Worm (Caenorhabditis elegans) whole organism, L4 larva: Measurements from ENCODE around the gene flp-24.

ENCODE experiments used
- F10B5.3 ChIP-seq: sonication (generic microtip); optimal IDR thresholded peaks from 2 replicates; lab custom pipeline; 2016; ENCODE audit warnings: mild to moderate bottlenecking, missing genetic modification characterization, missing compliant biosample characterization
- F37D6.2 ChIP-seq: sonication (generic microtip); optimal IDR thresholded peaks from 2 replicates; lab custom pipeline; 2016; ENCODE audit warnings: mild to moderate bottlenecking, missing genetic modification characterization, missing compliant biosample characterization
- F49E8.2 ChIP-seq: sonication (generic microtip); optimal IDR thresholded peaks from 2 replicates; lab custom pipeline; 2016; ENCODE audit warnings: missing compliant biosample characterization, mild to moderate bottlenecking, missing genetic modification characterization, borderline replicate concordance
- Y105C5A.15 ChIP-seq: fragments of 200-800 bp; sonication (Bioruptor generic); IDR thresholded peaks from 2 replicates; pipeline ENCODE4 v1.3.6; 2022; ENCODE audit warnings: missing genetic modification characterization, missing compliant biosample characterization
- ZK337.2 ChIP-seq: fragments of 200-800 bp; sonication (Bioruptor generic); IDR thresholded peaks from 2 replicates; pipeline ENCODE4 v1.3.6; 2022; ENCODE audit warnings: missing genetic modification reagents, missing genetic modification characterization, missing compliant biosample characterization
- ZK546.5 ChIP-seq, 2 experiments: sonication (generic microtip); optimal IDR thresholded peaks; 2 replicates each; lab custom pipeline; 2017; ENCODE audit warnings: missing biosample characterization in 2 of 2, missing genetic modification characterization in 2 of 2
- aha-1 ChIP-seq: fragments of 150-350 bp; peaks from one replicate; lab custom pipeline; 2014; ENCODE audit warnings: missing biosample characterization, missing genetic modification characterization
- ceh-20 ChIP-seq: fragments of 200-800 bp; sonication (Bioruptor generic); IDR thresholded peaks from 2 replicates; pipeline ENCODE4 v1.3.6; 2022; ENCODE audit warnings: missing genetic modification reagents, missing genetic modification characterization, missing compliant biosample characterization
- ceh-44 ChIP-seq: fragments of 200-800 bp; sonication (Bioruptor generic); IDR thresholded peaks from 2 replicates; pipeline ENCODE4 v1.3.6; 2022; ENCODE audit warnings: missing genetic modification reagents, missing genetic modification characterization, missing compliant biosample characterization
- ctbp-1 ChIP-seq: fragments of 200-800 bp; sonication (Bioruptor generic); IDR thresholded peaks from 2 replicates; pipeline ENCODE4 v1.3.6; 2022; ENCODE audit warnings: missing genetic modification reagents, missing genetic modification characterization, missing compliant biosample characterization
- daf-8 ChIP-seq: fragments of 200-800 bp; sonication (Bioruptor generic); IDR thresholded peaks from 2 replicates; pipeline ENCODE4 v1.3.6; 2022; ENCODE audit warnings: missing genetic modification characterization, missing compliant biosample characterization
- dpl-1 ChIP-seq: fragments of 150-350 bp; optimal IDR thresholded peaks from 2 replicates; lab custom pipeline; 2014; ENCODE audit warnings: missing biosample characterization, missing genetic modification reagents, missing genetic modification characterization
- duxl-1 ChIP-seq: sonication (generic microtip); optimal IDR thresholded peaks from 2 replicates; lab custom pipeline; 2016; ENCODE audit warnings: mild to moderate bottlenecking, missing genetic modification characterization, moderate library complexity, missing compliant biosample characterization; ENCODE audit not compliant: poor library complexity
- dve-1 ChIP-seq: sonication (generic microtip); optimal IDR thresholded peaks from 2 replicates; lab custom pipeline; 2017; ENCODE audit warnings: antibody characterized with exemption, mild to moderate bottlenecking, missing genetic modification characterization, missing compliant biosample characterization; ENCODE audit not compliant: insufficient read depth
- hlh-11 ChIP-seq: fragments of 200-800 bp; sonication (Bioruptor generic); optimal IDR thresholded peaks from 2 replicates; lab custom pipeline; 2018; ENCODE audit warnings: mild to moderate bottlenecking, missing genetic modification characterization, missing compliant biosample characterization
- lin-38 ChIP-seq: fragments of 200-800 bp; sonication (Bioruptor generic); IDR thresholded peaks from 2 replicates; pipeline ENCODE4 v1.3.6; 2022; ENCODE audit warnings: missing genetic modification reagents, missing genetic modification characterization, missing compliant biosample characterization
- mes-2 ChIP-seq: sonication (generic microtip); optimal IDR thresholded peaks from 2 replicates; lab custom pipeline; 2016; ENCODE audit warnings: missing genotype, mild to moderate bottlenecking, missing genetic modification characterization, missing compliant biosample characterization; ENCODE audit not compliant: poor library complexity, severe bottlenecking
- mxl-3 ChIP-seq: fragments of 200-800 bp; sonication (Bioruptor generic); optimal IDR thresholded peaks from 2 replicates; lab custom pipeline; 2018; ENCODE audit warnings: mild to moderate bottlenecking, missing genetic modification characterization, missing compliant biosample characterization
- nhr-11 ChIP-seq: fragments of 150-350 bp; optimal IDR thresholded peaks from 2 replicates; lab custom pipeline; 2014; ENCODE audit warnings: missing biosample characterization, missing genetic modification characterization
- nhr-111 ChIP-seq: fragments of 200-800 bp; sonication (Bioruptor generic); optimal IDR thresholded peaks from 2 replicates; lab custom pipeline; 2018; ENCODE audit warnings: mild to moderate bottlenecking, missing genetic modification characterization, missing compliant biosample characterization
- nhr-237 ChIP-seq: sonication (generic microtip); optimal IDR thresholded peaks from 2 replicates; lab custom pipeline; 2017; ENCODE audit warnings: missing biosample characterization, missing genetic modification characterization
- nhr-42 ChIP-seq: fragments of 200-800 bp; sonication (Bioruptor generic); IDR thresholded peaks from 2 replicates; pipeline ENCODE4 v1.3.6; 2022; ENCODE audit warnings: missing genetic modification characterization, missing compliant biosample characterization
- nhr-6 ChIP-seq: fragments of 150-350 bp; optimal IDR thresholded peaks from 2 replicates; lab custom pipeline; 2014; ENCODE audit warnings: missing biosample characterization, missing genetic modification characterization
- set-16 ChIP-seq: fragments of 200-800 bp; sonication (Bioruptor generic); IDR thresholded peaks from 2 replicates; pipeline ENCODE4 v1.3.6; 2022; ENCODE audit warnings: missing genetic modification reagents, missing genetic modification characterization, missing compliant biosample characterization
- tag-97 ChIP-seq: fragments of 200-800 bp; sonication (Bioruptor generic); IDR thresholded peaks from 2 replicates; pipeline ENCODE4 v1.3.6; 2022; ENCODE audit warnings: missing genetic modification characterization, missing compliant biosample characterization
- unc-62 ChIP-seq, 3 experiments: fragments of 150-350 bp in 1 of 3; sonication (generic microtip); optimal IDR thresholded peaks in 2 of 3; peaks in 1 of 3; 1 replicate in 1 of 3; 2 replicates in 2 of 3; lab custom pipeline; 2014 to 2017; ENCODE audit warnings: missing biosample characterization in 3 of 3, missing genetic modification characterization in 3 of 3, missing genetic modification reagents in 3 of 3, missing genotype in 1 of 3
- zfp-2 ChIP-seq: sonication (generic microtip); optimal IDR thresholded peaks from 2 replicates; lab custom pipeline; 2016; ENCODE audit warnings: mild to moderate bottlenecking, missing genetic modification characterization, missing compliant biosample characterization
- ztf-11 ChIP-seq: fragments of 150-350 bp; optimal IDR thresholded peaks from 2 replicates; lab custom pipeline; 2014; ENCODE audit warnings: missing biosample characterization, missing genetic modification characterization
- ztf-7 ChIP-seq: fragments of 150-350 bp; optimal IDR thresholded peaks from 2 replicates; lab custom pipeline; 2014; ENCODE audit warnings: missing biosample characterization, missing genetic modification characterization

The flp-24 gene

DNA sequence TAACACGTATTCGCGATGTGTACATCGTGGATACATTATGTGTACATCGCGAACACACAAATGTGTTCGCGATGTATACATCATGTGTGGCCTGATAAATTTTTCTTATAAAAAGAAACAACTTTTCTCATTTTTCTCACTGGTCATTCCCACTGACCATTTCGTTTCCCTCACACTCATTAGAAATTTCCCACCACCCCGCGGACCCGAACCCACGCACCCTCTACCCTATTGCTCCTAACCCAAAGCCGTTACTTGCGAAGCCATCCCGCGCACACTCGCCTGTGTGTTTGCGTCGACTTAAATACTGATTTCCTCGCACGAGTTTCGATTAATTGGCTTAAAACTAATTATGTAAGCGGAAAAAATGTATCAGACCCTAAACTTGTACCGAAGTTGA is 26.1 kb upstream of the flp-24 start (continued):
- TF ChIP-seq daf-8 (GFP tag; lab: Robert Waterston, UW) = no peak
- TF ChIP-seq mxl-3 (GFP tag; lab: Kevin White, UChicago) = no peak
- no peak for TF ChIP-seq nhr-6 (tag; lab: Kevin White, UChicago)
- TF ChIP-seq ZK337.2 (GFP tag; lab: Robert Waterston, UW) = peak; percentile 65
- TF ChIP-seq nhr-237 (tag; lab: Kevin White, UChicago) = no peak
- peak; percentile 73; the same call in 1 of the 2 replicates for TF ChIP-seq Y105C5A.15 (GFP tag; lab: Robert Waterston, UW)
- TF ChIP-seq nhr-42 = no peak
- TF ChIP-seq ztf-7 (tag; lab: Kevin White, UChicago) = no peak
- no peak for TF ChIP-seq F37D6.2 (tag; lab: Kevin White, UChicago)
- no peak for TF ChIP-seq duxl-1 (tag; lab: Kevin White, UChicago)
- no peak for TF ChIP-seq ztf-11
- TF ChIP-seq ZK546.5 (tag; optimal IDR thresholded peaks at IDR 0.05; lab: Kevin White, UChicago) = no peak
- TF ChIP-seq F10B5.3 (tag; lab: Kevin White, UChicago) = no peak

DNA sequence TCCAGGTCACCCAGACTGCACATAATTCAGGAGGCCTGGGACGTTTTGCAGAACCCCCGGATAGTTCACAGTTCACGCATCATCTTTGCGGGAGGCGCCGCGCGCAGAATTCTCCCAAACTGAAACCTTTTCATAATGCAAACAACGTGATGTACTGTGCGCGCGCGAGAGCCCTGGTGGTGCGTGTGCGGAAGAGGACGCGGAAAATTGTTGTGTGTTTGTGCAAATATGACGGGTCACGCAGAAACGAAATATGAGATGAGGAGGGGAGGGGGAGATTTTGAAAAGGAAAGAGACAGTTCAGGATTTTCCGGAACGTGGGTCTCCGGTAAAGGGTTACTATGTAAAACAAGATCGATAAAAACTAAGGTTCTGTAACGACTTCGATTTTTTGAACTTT is 14.9 kb upstream of the flp-24 start:
- TF ChIP-seq hlh-11 (tag; lab: Kevin White, UChicago) (no peak), aha-1 (tag; lab: Kevin White, UChicago) (peak; percentile 18)

- TF ChIP-seq ctbp-1 (GFP tag; lab: Robert Waterston, UW) (0 out of 2 replicates have a peak, but pooled peaks have one; percentile 9), unc-62 (GFP tag; optimal IDR thresholded peaks at IDR 0.05 in 1 of 2; lab: Kevin White, UChicago) (peak in 1 of 2 experiments; percentile 17), unc-62 (tag; optimal IDR thresholded peaks at IDR 0.05; lab: Kevin White, UChicago) (no peak), set-16 (GFP tag; lab: Robert Waterston, UW) (peak; percentile 81), nhr-111 (GFP tag; lab: Kevin White, UChicago) (no peak)
These were observed 3.2 kb downstream of the flp-24 start for ce11 chrIII:728074-728473.

DNA sequence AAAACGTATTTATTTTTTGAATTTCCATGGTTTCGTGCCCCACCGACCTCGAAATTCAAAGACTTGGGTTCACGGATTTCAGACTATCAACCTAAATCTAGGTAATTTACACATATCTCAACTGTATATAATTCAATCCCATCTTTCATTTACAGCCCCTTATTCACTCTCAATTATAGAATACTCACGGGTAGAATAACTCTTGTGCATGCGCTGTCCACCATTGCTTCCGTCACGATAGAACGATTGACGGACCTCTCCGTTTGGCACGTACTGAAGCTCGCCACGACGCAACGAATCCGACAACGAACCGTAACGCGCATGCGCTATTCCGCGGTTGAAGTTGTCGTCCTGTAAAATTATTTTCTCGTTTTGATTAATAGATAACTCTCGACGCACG is 3.8 kb downstream of the flp-24 start:
- TF ChIP-seq unc-62 (GFP tag; optimal IDR thresholded peaks at IDR 0.05 in 1 of 2; lab: Kevin White, UChicago) (peak in 1 of 2 experiments; percentile 96), unc-62 (tag; optimal IDR thresholded peaks at IDR 0.05; lab: Kevin White, UChicago) (no peak), ceh-44 (GFP tag; lab: Robert Waterston, UW) (no peak), nhr-11 (tag; lab: Kevin White, UChicago) (no peak)

DNA sequence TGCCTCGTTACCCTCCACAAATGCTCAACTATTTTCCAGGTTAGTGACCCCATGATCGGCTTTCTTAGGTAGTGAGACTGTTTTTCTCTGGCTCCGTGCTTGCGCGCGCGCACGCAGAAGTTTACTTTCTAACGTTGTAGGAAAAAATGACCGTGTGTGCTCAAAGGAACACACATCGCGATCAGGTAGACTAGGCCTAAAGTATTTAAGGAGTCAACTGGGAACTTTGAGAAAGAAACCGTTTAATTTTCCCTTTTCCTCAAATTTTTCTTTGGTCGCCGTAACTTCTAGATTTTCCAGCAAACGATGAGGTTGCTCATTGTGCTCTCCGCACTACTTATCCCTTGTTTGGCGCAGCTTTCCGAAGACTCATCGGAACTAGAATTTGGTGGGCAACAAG is 15.5 kb downstream of the flp-24 start, which contains the start of gene idpp-1:
TSS of gene idpp-1 (plus strand) at position 301 of the 400 bp plus-strand sequence.
- TF ChIP-seq zfp-2 (tag; lab: Kevin White, UChicago) (no peak), mes-2 (tag; lab: Kevin White, UChicago) (no peak), Y105C5A.15 (GFP tag; lab: Robert Waterston, UW) (no peak), tag-97 (GFP tag; lab: Robert Waterston, UW) (no peak), dpl-1 (GFP tag; lab: Kevin White, UChicago) (no peak), dve-1 (tag; lab: Kevin White, UChicago) (no peak), lin-38 (no peak)

ce11 chrIII:744459-744858 is 19.5 kb downstream of the flp-24 start:
- TF ChIP-seq tag-97 (GFP tag; lab: Robert Waterston, UW) (no peak), ceh-20 (GFP tag; lab: Robert Waterston, UW) (no peak), F49E8.2 (no peak)
